Worm (Caenorhabditis elegans) whole organism, L4 larva: ENCODE results near the gene srx-33.

Experiments
- F26F4.8 ChIP-seq: fragments of 200-800 bp; sonication (Bioruptor generic); conservative IDR thresholded peaks from 2 replicates; pipeline ENCODE4 v1.3.6; 2022; ENCODE audit warnings: missing genetic modification characterization, missing compliant biosample characterization
- F49E8.2 ChIP-seq: sonication (generic microtip); optimal IDR thresholded peaks from 2 replicates; lab custom pipeline; 2016; ENCODE audit warnings: missing compliant biosample characterization, mild to moderate bottlenecking, missing genetic modification characterization, borderline replicate concordance
- T20F7.1 ChIP-seq: fragments of 200-800 bp; sonication (Bioruptor generic); optimal IDR thresholded peaks from 2 replicates; lab custom pipeline; 2018; ENCODE audit warnings: mild to moderate bottlenecking, missing genetic modification characterization, missing compliant biosample characterization
- T26A8.4 ChIP-seq: fragments of 200-800 bp; sonication (Bioruptor generic); IDR thresholded peaks from 2 replicates; pipeline ENCODE4 v1.3.6; 2022; ENCODE audit warnings: missing genetic modification characterization, missing compliant biosample characterization
- Y75B8A.6 ChIP-seq: fragments of 200-800 bp; sonication (Bioruptor generic); IDR thresholded peaks from 2 replicates; pipeline ENCODE4 v1.3.6; 2022; ENCODE audit warnings: missing genetic modification reagents, missing genetic modification characterization, missing compliant biosample characterization
- arid-1 ChIP-seq: fragments of 200-800 bp; sonication (Bioruptor generic); conservative IDR thresholded peaks from 2 replicates; pipeline ENCODE4 v1.3.6; 2022; ENCODE audit warnings: missing genetic modification reagents, missing genetic modification characterization, missing compliant biosample characterization
- ceh-20 ChIP-seq: fragments of 200-800 bp; sonication (Bioruptor generic); IDR thresholded peaks from 2 replicates; pipeline ENCODE4 v1.3.6; 2022; ENCODE audit warnings: missing genetic modification reagents, missing genetic modification characterization, missing compliant biosample characterization
- ceh-62 ChIP-seq: sonication (generic microtip); optimal IDR thresholded peaks from 2 replicates; lab custom pipeline; 2017; ENCODE audit warnings: missing biosample characterization, missing genetic modification characterization
- daf-12 ChIP-seq: fragments of 150-350 bp; optimal IDR thresholded peaks from 2 replicates; lab custom pipeline; 2014; ENCODE audit warnings: missing biosample characterization, missing genetic modification reagents, missing genetic modification characterization
- daf-16 ChIP-seq, 3 experiments: sonication (generic microtip); optimal IDR thresholded peaks; 2 replicates each; lab custom pipeline; 2016 to 2017; ENCODE audit warnings: missing genetic modification characterization in 3 of 3, missing genetic modification reagents in 3 of 3, mild to moderate bottlenecking in 2 of 3, missing compliant biosample characterization in 2 of 3, missing biosample characterization in 1 of 3, moderate library complexity in 1 of 3
- dmd-9 ChIP-seq: fragments of 200-800 bp; sonication (Bioruptor generic); IDR thresholded peaks from 2 replicates; pipeline ENCODE4 v1.3.6; 2022; ENCODE audit warnings: missing genetic modification reagents, missing genetic modification characterization, missing compliant biosample characterization
- dpl-1 ChIP-seq: fragments of 150-350 bp; optimal IDR thresholded peaks from 2 replicates; lab custom pipeline; 2014; ENCODE audit warnings: missing biosample characterization, missing genetic modification reagents, missing genetic modification characterization
- dve-1 ChIP-seq: sonication (generic microtip); optimal IDR thresholded peaks from 2 replicates; lab custom pipeline; 2017; ENCODE audit warnings: antibody characterized with exemption, mild to moderate bottlenecking, missing genetic modification characterization, missing compliant biosample characterization; ENCODE audit not compliant: insufficient read depth
- fos-1 ChIP-seq: fragments of 150-350 bp; optimal IDR thresholded peaks from 2 replicates; lab custom pipeline; 2014; ENCODE audit warnings: missing biosample characterization, missing genetic modification characterization
- hlh-11 ChIP-seq: fragments of 200-800 bp; sonication (Bioruptor generic); optimal IDR thresholded peaks from 2 replicates; lab custom pipeline; 2018; ENCODE audit warnings: mild to moderate bottlenecking, missing genetic modification characterization, missing compliant biosample characterization
- hlh-30 ChIP-seq: sonication (generic microtip); optimal IDR thresholded peaks from 2 replicates; lab custom pipeline; 2017; ENCODE audit warnings: antibody characterized with exemption, mild to moderate bottlenecking, missing genetic modification characterization, missing compliant biosample characterization; ENCODE audit not compliant: insufficient read depth
- hmg-1.1 ChIP-seq: fragments of 200-800 bp; sonication (Bioruptor generic); IDR thresholded peaks from 2 replicates; pipeline ENCODE4 v1.3.6; 2022; ENCODE audit warnings: missing genetic modification reagents, missing genetic modification characterization, missing compliant biosample characterization
- lin-13 ChIP-seq: fragments of 150-350 bp; optimal IDR thresholded peaks from 2 replicates; lab custom pipeline; 2014; ENCODE audit warnings: missing biosample characterization, missing genetic modification reagents, missing genetic modification characterization
- lin-15B ChIP-seq: fragments of 150-350 bp; sonication (generic microtip); optimal IDR thresholded peaks from 3 replicates; lab custom pipeline; 2014; ENCODE audit warnings: missing biosample characterization, missing genetic modification characterization
- lin-29 ChIP-seq: fragments of 200-800 bp; sonication (Bioruptor generic); IDR thresholded peaks from 2 replicates; pipeline ENCODE4 v1.3.6; 2022; ENCODE audit warnings: missing genetic modification reagents, missing genetic modification characterization, missing compliant biosample characterization
- lin-39 ChIP-seq: fragments of 150-350 bp; optimal IDR thresholded peaks from 2 replicates; lab custom pipeline; 2014; ENCODE audit warnings: missing biosample characterization, missing genetic modification reagents, missing genetic modification characterization
- lir-3 ChIP-seq: sonication (generic microtip); optimal IDR thresholded peaks from 2 replicates; lab custom pipeline; 2016; ENCODE audit warnings: mild to moderate bottlenecking, missing genetic modification characterization, missing compliant biosample characterization
- mxl-2 ChIP-seq: fragments of 200-800 bp; sonication (Bioruptor generic); conservative IDR thresholded peaks from 2 replicates; pipeline ENCODE4 v1.3.6; 2022; ENCODE audit warnings: missing genetic modification reagents, missing genetic modification characterization, missing compliant biosample characterization
- nhr-102 ChIP-seq: sonication (generic microtip); optimal IDR thresholded peaks from 2 replicates; lab custom pipeline; 2016; ENCODE audit warnings: mild to moderate bottlenecking, missing genetic modification characterization, moderate library complexity, missing compliant biosample characterization
- nhr-25 ChIP-seq: sonication (generic microtip); optimal IDR thresholded peaks from 2 replicates; lab custom pipeline; 2017; ENCODE audit warnings: missing genetic modification characterization, mild to moderate bottlenecking, missing compliant biosample characterization, antibody characterized with exemption, moderate library complexity, borderline replicate concordance; ENCODE audit not compliant: insufficient read depth
- nhr-28 ChIP-seq: fragments of 150-350 bp; optimal IDR thresholded peaks from 2 replicates; lab custom pipeline; 2014; ENCODE audit warnings: missing biosample characterization, missing genetic modification characterization
- nhr-76 ChIP-seq: fragments of 150-350 bp; optimal IDR thresholded peaks from 2 replicates; lab custom pipeline; 2014; ENCODE audit warnings: missing biosample characterization, missing genetic modification characterization
- pha-4 ChIP-seq, 2 experiments: fragments of 150-350 bp in 1 of 2; fragments of 200-800 bp in 1 of 2; sonication (Bioruptor generic) in 1 of 2; IDR thresholded peaks in 1 of 2; optimal IDR thresholded peaks in 1 of 2; 2 replicates each; pipeline versions ENCODE4 v1.3.6 to Lab custom; 2014 to 2022; ENCODE audit warnings: missing genetic modification characterization in 2 of 2, missing genetic modification reagents in 2 of 2, missing biosample characterization in 1 of 2, missing compliant biosample characterization in 1 of 2
- php-3 ChIP-seq: fragments of 200-800 bp; sonication (Bioruptor generic); IDR thresholded peaks from 2 replicates; pipeline ENCODE4 v1.3.6; 2022; ENCODE audit warnings: missing genetic modification reagents, missing genetic modification characterization, missing compliant biosample characterization
- rbr-2 ChIP-seq: sonication (generic microtip); optimal IDR thresholded peaks from 2 replicates; lab custom pipeline; 2016; ENCODE audit warnings: missing genotype, missing genetic modification characterization, missing compliant biosample characterization
- sdz-12 ChIP-seq: fragments of 200-800 bp; sonication (Bioruptor generic); optimal IDR thresholded peaks from 2 replicates; lab custom pipeline; 2018; ENCODE audit warnings: mild to moderate bottlenecking, missing genetic modification characterization, missing compliant biosample characterization
- snpc-4 ChIP-seq: fragments of 150-350 bp; optimal IDR thresholded peaks from 2 replicates; lab custom pipeline; 2014; ENCODE audit warnings: missing biosample characterization, missing genetic modification characterization
- spr-3 ChIP-seq: fragments of 200-800 bp; sonication (Bioruptor generic); optimal IDR thresholded peaks from 2 replicates; lab custom pipeline; 2018; ENCODE audit warnings: mild to moderate bottlenecking, missing genetic modification characterization, missing compliant biosample characterization
- tag-97 ChIP-seq: fragments of 200-800 bp; sonication (Bioruptor generic); IDR thresholded peaks from 2 replicates; pipeline ENCODE4 v1.3.6; 2022; ENCODE audit warnings: missing genetic modification characterization, missing compliant biosample characterization
- unc-130 ChIP-seq: sonication (generic microtip); optimal IDR thresholded peaks from 2 replicates; lab custom pipeline; 2016; ENCODE audit warnings: missing genetic modification reagents, missing genetic modification characterization, missing compliant biosample characterization
- unc-62 ChIP-seq, 3 experiments: fragments of 150-350 bp in 1 of 3; sonication (generic microtip); optimal IDR thresholded peaks in 2 of 3; peaks in 1 of 3; 1 replicate in 1 of 3; 2 replicates in 2 of 3; lab custom pipeline; 2014 to 2017; ENCODE audit warnings: missing biosample characterization in 3 of 3, missing genetic modification characterization in 3 of 3, missing genetic modification reagents in 3 of 3, missing genotype in 1 of 3
- zip-11 ChIP-seq: fragments of 200-800 bp; sonication (Bioruptor generic); IDR thresholded peaks from 2 replicates; pipeline ENCODE4 v1.3.6; 2022; ENCODE audit warnings: missing genetic modification characterization, missing compliant biosample characterization
- zip-2 ChIP-seq: fragments of 150-350 bp; optimal IDR thresholded peaks from 2 replicates; lab custom pipeline; 2014; ENCODE audit warnings: missing biosample characterization, missing genetic modification characterization

srx-33 gene

DNA sequence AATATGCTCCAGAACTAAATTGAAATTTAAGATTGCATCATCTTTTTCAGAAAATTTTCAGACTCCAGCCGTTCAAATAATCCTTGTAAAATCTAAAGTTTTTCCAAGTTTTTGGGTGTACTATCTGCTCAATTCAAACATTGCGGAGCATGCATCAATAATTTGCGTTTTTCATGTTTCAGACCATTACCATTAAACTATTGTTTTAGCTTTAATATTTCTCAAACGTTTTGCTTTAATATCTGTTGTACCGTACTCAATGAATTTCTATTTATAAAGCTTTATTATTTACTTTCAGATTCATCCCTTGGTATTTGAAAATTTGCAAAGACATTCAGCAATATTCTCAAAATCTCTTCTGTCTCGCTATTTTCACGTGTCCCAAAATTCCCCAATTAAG lies 15.4 kb downstream of the srx-33 start, which contains the start of gene odr-2:
Gene odr-2 (plus strand): TSS at position 301 of the 400 bp plus-strand sequence.
- TF ChIP-seq daf-12 (tag; lab: Kevin White, UChicago) (no peak), rbr-2 (tag; lab: Kevin White, UChicago) (no peak), lin-15B (tag; lab: Kevin White, UChicago) (no peak), dmd-9 (GFP tag; lab: Robert Waterston, UW) (no peak), mxl-2 (no peak), tag-97 (GFP tag; lab: Robert Waterston, UW) (no peak), unc-62 (GFP tag; optimal IDR thresholded peaks at IDR 0.05 in 1 of 2; lab: Kevin White, UChicago) (no peak), unc-62 (tag; optimal IDR thresholded peaks at IDR 0.05; lab: Kevin White, UChicago) (no peak)

DNA sequence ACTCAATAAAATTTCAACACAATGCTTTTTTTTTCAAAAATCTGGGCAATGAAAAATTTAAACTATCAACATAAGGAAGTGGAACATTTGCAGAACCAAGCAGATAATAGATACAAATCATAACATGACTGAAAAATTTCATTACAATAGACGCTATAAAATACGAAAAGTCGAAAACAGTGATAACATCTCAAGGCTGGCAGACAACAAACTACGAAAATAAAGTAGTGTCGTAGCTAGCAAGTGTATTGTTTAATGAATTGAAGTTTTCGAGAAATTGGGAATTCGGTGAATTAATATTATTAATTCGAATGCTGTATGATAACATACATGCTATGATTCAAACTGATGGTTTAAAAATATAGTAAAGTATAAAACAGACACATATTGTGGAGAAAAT lies 21.9 kb downstream of the srx-33 start:
- TF ChIP-seq lin-39 (tag; lab: Kevin White, UChicago) (no peak), nhr-28 (peak; percentile 92), snpc-4 (tag; lab: Kevin White, UChicago) (no peak), unc-62 (GFP tag; optimal IDR thresholded peaks at IDR 0.05 in 1 of 2; lab: Kevin White, UChicago) (peak in 1 of 2 experiments; percentile 39), unc-62 (tag; optimal IDR thresholded peaks at IDR 0.05; lab: Kevin White, UChicago) (no peak)

DNA sequence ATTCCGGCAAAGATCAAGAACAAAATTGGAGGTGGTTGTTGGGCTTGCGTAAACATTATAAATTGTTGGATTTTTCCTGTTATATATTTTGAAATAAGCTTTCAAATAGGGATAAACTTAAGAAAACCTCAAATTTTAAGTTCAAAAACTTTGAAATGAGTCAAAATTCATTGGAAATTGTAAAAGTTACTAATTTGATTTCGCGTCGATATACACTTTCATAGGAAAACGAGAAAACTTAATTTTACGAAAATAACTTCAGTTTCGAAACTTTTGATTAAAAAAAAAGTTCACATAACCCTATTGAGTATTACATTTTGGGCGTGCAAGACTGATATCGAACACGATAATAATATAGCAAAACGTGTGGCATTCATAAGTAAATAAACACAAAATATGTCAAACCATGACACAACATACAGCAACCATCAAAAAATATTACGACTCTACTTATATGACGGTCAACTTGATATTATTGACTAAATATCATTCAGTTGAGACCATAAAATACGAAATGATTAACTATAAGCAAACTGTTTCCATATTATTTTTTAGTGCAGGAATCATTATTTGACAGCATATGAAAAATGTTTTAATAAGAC lies 22.5 kb downstream of the srx-33 start:
- TF ChIP-seq zip-11 (GFP tag; lab: Robert Waterston, UW) (no peak), unc-130 (GFP tag; lab: Kevin White, UChicago) (no peak), F26F4.8 (GFP tag; lab: Robert Waterston, UW) (no peak), dve-1 (tag; lab: Kevin White, UChicago) (peak; percentile 24), nhr-28 (peak; percentile 64), fos-1 (tag; lab: Kevin White, UChicago) (no peak), nhr-25 (tag; lab: Kevin White, UChicago) (no peak), Y75B8A.6 (no peak), T20F7.1 (GFP tag; lab: Kevin White, UChicago) (no peak), daf-16 (GFP tag; optimal IDR thresholded peaks at IDR 0.05; lab: Kevin White, UChicago) (no peak), daf-16 (tag; optimal IDR thresholded peaks at IDR 0.05; lab: Kevin White, UChicago) (peak; percentile 88), F49E8.2 (no peak), php-3 (GFP tag; lab: Robert Waterston, UW) (0 out of 2 replicates have a peak, but pooled peaks have one; percentile 21), ceh-20 (no peak), pha-4 (GFP tag; IDR thresholded peaks at IDR 0.05; lab: Robert Waterston, UW) (no peak), pha-4 (tag; optimal IDR thresholded peaks at IDR 0.05; lab: Kevin White, UChicago) (peak; percentile 3), tag-97 (GFP tag; lab: Robert Waterston, UW) (no peak), lir-3 (tag; lab: Kevin White, UChicago) (no peak), dpl-1 (GFP tag; lab: Kevin White, UChicago) (no peak), T26A8.4 (GFP tag; lab: Robert Waterston, UW) (no peak)
- TF ChIP-seq, all 104 proteins: peak for 5

- TF ChIP-seq nhr-102 (tag; lab: Kevin White, UChicago) (peak; percentile 44), nhr-25 (tag; lab: Kevin White, UChicago) (no peak), T26A8.4 (GFP tag; lab: Robert Waterston, UW) (no peak), spr-3 (GFP tag; lab: Kevin White, UChicago) (no peak), nhr-76 (tag; lab: Kevin White, UChicago) (no peak), zip-2 (no peak), ceh-62 (tag; lab: Kevin White, UChicago) (no peak), daf-16 (GFP tag; optimal IDR thresholded peaks at IDR 0.05; lab: Kevin White, UChicago) (no peak), daf-16 (tag; optimal IDR thresholded peaks at IDR 0.05; lab: Kevin White, UChicago) (peak; percentile 57), lin-29 (GFP tag; lab: Robert Waterston, UW) (no peak), php-3 (GFP tag; lab: Robert Waterston, UW) (0 out of 2 replicates have a peak, but pooled peaks have one; percentile 30), hlh-11 (tag; lab: Kevin White, UChicago) (peak; percentile 50), rbr-2 (tag; lab: Kevin White, UChicago) (no peak), T20F7.1 (GFP tag; lab: Kevin White, UChicago) (no peak), lin-13 (GFP tag; lab: Kevin White, UChicago) (no peak), hlh-30 (tag; lab: Kevin White, UChicago) (peak; percentile 2), sdz-12 (GFP tag; lab: Kevin White, UChicago) (no peak), pha-4 (GFP tag; IDR thresholded peaks at IDR 0.05; lab: Robert Waterston, UW) (no peak), pha-4 (tag; optimal IDR thresholded peaks at IDR 0.05; lab: Kevin White, UChicago) (no peak), nhr-28 (peak; percentile 91), hmg-1.1 (GFP tag; lab: Robert Waterston, UW) (no peak), mxl-2 (0 out of 2 replicates have a peak, but pooled peaks have one; percentile 44), arid-1 (GFP tag; lab: Robert Waterston, UW) (no peak), unc-62 (GFP tag; optimal IDR thresholded peaks at IDR 0.05 in 1 of 2; lab: Kevin White, UChicago) (peak in 1 of 2 experiments; percentile 48), unc-62 (tag; optimal IDR thresholded peaks at IDR 0.05; lab: Kevin White, UChicago) (no peak)
These were observed 23.3 kb downstream of the srx-33 start for ce11 chrV:7095254-7095990.
